Worm (Caenorhabditis elegans): Measurements from ENCODE around the gene srh-291.

- TF ChIP-seq nhr-12 (tag; optimal IDR thresholded peaks at IDR 0.05) (no peak), pha-4 (tag; optimal IDR thresholded peaks at IDR 0.05) (no peak), nhr-237 (tag; optimal IDR thresholded peaks at IDR 0.05) (no peak), lsy-2 (tag; optimal IDR thresholded peaks at IDR 0.05) (no peak), unc-62 (GFP tag; optimal IDR thresholded peaks at IDR 0.05) (no peak), ham-2 (GFP tag; optimal IDR thresholded peaks at IDR 0.05) (no peak), ztf-11 (tag; optimal IDR thresholded peaks at IDR 0.05) (no peak), nhr-76 (tag; optimal IDR thresholded peaks at IDR 0.05) (no peak), snpc-4 (tag; optimal IDR thresholded peaks at IDR 0.05) (no peak), elt-1 (tag; optimal IDR thresholded peaks at IDR 0.05; ENCODE audit: borderline replicate concordance, insufficient read depth) (no peak), nhr-28 (tag; optimal IDR thresholded peaks at IDR 0.05) (no peak), tbx-8 (GFP tag; optimal IDR thresholded peaks at IDR 0.05) (no peak), mep-1 (tag; optimal IDR thresholded peaks at IDR 0.05) (no peak)
Observed at ce11 chrV:17828310-17828709, 22.9 kb downstream of the srh-291 start, which contains the start of gene srh-304.

Measured in whole organism, mixed stage, embryonic.